Fruit fly (Drosophila melanogaster): ENCODE measurements around the gene CG18508.

The CG18508 gene

dm6 chrX:3131978-3132377 is 41.0 kb downstream of the CG18508 start:
- no peak for TF ChIP-seq woc (GFP tag; optimal IDR thresholded peaks at IDR 0.05)
- TF ChIP-seq Dfd (GFP tag; optimal IDR thresholded peaks at IDR 0.05) = peak; percentile 92

- TF ChIP-seq h (GFP tag; optimal IDR thresholded peaks at IDR 0.05) (no peak), HLH106 (tag; optimal IDR thresholded peaks at IDR 0.05) (no peak), pan (optimal IDR thresholded peaks at IDR 0.05) (no peak), Myc (optimal IDR thresholded peaks at IDR 0.05) (no peak), dl (GFP tag; optimal IDR thresholded peaks at IDR 0.05; ENCODE audit: insufficient read depth in 1 of 2, partially characterized antibody in 2 of 2) (no peak), Hnf4 (GFP tag; optimal IDR thresholded peaks at IDR 0.05) (no peak), tai (GFP tag; optimal IDR thresholded peaks at IDR 0.05) (no peak)
Observed at dm6 chrX:3127564-3127963, 45.4 kb downstream of the CG18508 start.

dm6 chrX:3123626-3124025 is 49.3 kb downstream of the CG18508 start:
- TF ChIP-seq pan (optimal IDR thresholded peaks at IDR 0.05) (no peak), CG9705 (GFP tag; optimal IDR thresholded peaks at IDR 0.05) (no peak), GATAd (GFP tag; optimal IDR thresholded peaks at IDR 0.05) (no peak), dmrt93B (GFP tag; optimal IDR thresholded peaks at IDR 0.05) (no peak), HLH106 (tag; optimal IDR thresholded peaks at IDR 0.05) (no peak), dsf (GFP tag; optimal IDR thresholded peaks at IDR 0.05; ENCODE audit: borderline replicate concordance) (no peak)
